Fruit fly (Drosophila melanogaster): ENCODE results near the gene CG10274.

DNA sequence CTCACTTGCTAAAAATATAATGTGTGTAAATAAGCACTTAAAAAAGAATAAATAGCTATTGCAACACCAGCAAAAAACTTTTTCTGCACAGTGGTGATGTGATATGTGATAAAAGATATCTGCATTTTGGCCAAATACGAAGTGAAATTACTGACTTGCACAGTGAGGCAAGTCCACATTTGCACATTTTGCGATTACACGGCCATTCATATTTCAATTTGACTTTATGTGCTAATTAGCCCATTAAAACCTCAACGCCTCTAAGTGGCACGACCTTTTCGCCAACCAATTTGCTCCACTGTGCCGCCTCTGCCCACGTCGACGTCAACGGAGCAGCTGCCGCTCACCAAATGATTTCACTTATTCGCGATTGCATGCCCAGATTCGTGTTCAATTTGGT lies 38.6 kb upstream of the CG10274 start, which contains the start of gene CG33946:
- no peak for TF ChIP-seq CG8478 (optimal IDR thresholded peaks at IDR 0.05)
- TF ChIP-seq usp (GFP tag; optimal IDR thresholded peaks at IDR 0.05) = no peak
